Fruit fly (Drosophila melanogaster) whole organism, prepupa: ENCODE results near the gene CG3609.

Source experiments
- CG10631 ChIP-seq: fragments of 200-800 bp; sonication (Bioruptor generic); optimal IDR thresholded peaks from 2 replicates; lab custom pipeline; 2016; ENCODE audit warnings: missing biosample characterization, missing genetic modification characterization
- CG10669 ChIP-seq: fragments of 200-800 bp; sonication (Bioruptor generic); optimal IDR thresholded peaks from 3 replicates; lab custom pipeline; 2018; ENCODE audit warnings: missing biosample characterization, mild to moderate bottlenecking, missing genetic modification characterization, moderate library complexity
- CG11294 ChIP-seq: fragments of 200-800 bp; sonication (Bioruptor generic); IDR thresholded peaks from 2 replicates; pipeline ENCODE4 v1.3.6; 2022; ENCODE audit warnings: missing biosample characterization, missing genetic modification characterization
- CG11762 ChIP-seq: fragments of 200-800 bp; sonication (Bioruptor generic); optimal IDR thresholded peaks from 3 replicates; lab custom pipeline; 2016; ENCODE audit warnings: missing biosample characterization, missing genetic modification characterization; ENCODE audit not compliant: insufficient read depth
- CG11902 ChIP-seq: fragments of 200-800 bp; sonication (Bioruptor generic); optimal IDR thresholded peaks from 3 replicates; lab custom pipeline; 2016; ENCODE audit warnings: missing biosample characterization, missing genetic modification characterization
- CG15336 ChIP-seq: fragments of 200-800 bp; sonication (Bioruptor generic); IDR thresholded peaks from 2 replicates; pipeline ENCODE4 v1.3.6; 2022; ENCODE audit warnings: missing biosample characterization, missing genetic modification characterization
- CG1621 ChIP-seq: fragments of 200-800 bp; sonication (Bioruptor generic); optimal IDR thresholded peaks from 3 replicates; lab custom pipeline; 2018; ENCODE audit warnings: missing biosample characterization, mild to moderate bottlenecking, missing genetic modification characterization
- CG16779 ChIP-seq: fragments of 200-800 bp; sonication (Bioruptor generic); optimal IDR thresholded peaks from 3 replicates; lab custom pipeline; 2017; ENCODE audit warnings: missing biosample characterization, mild to moderate bottlenecking, missing genetic modification characterization
- CG3032 ChIP-seq: fragments of 200-800 bp; optimal IDR thresholded peaks from 2 replicates; lab custom pipeline; 2019; ENCODE audit warnings: missing biosample characterization, mild to moderate bottlenecking, missing genetic modification characterization, moderate library complexity
- CG32006 ChIP-seq: fragments of 200-800 bp; sonication (Bioruptor generic); optimal IDR thresholded peaks from 3 replicates; lab custom pipeline; 2017; ENCODE audit warnings: missing biosample characterization, mild to moderate bottlenecking, missing genetic modification characterization
- CG34406 ChIP-seq: fragments of 200-800 bp; sonication (Bioruptor generic); optimal IDR thresholded peaks from 3 replicates; lab custom pipeline; 2016; ENCODE audit warnings: missing biosample characterization, missing genetic modification characterization
- CG3919 ChIP-seq: fragments of 200-800 bp; sonication (Bioruptor generic); optimal IDR thresholded peaks from 3 replicates; lab custom pipeline; 2016; ENCODE audit warnings: missing biosample characterization, missing genetic modification characterization
- CG4318 ChIP-seq: fragments of 200-800 bp; sonication (Bioruptor generic); optimal IDR thresholded peaks from 3 replicates; lab custom pipeline; 2017; ENCODE audit warnings: missing biosample characterization, mild to moderate bottlenecking, missing genetic modification characterization
- CG6276 ChIP-seq: fragments of 200-800 bp; sonication (Bioruptor generic); optimal IDR thresholded peaks from 2 replicates; lab custom pipeline; 2017; ENCODE audit warnings: missing biosample characterization, mild to moderate bottlenecking, missing genetic modification characterization
- CG6792 ChIP-seq: fragments of 200-800 bp; sonication (Bioruptor generic); optimal IDR thresholded peaks from 3 replicates; lab custom pipeline; 2016; ENCODE audit warnings: missing biosample characterization, missing genetic modification characterization
- CG6808 ChIP-seq: fragments of 200-800 bp; sonication (Bioruptor generic); optimal IDR thresholded peaks from 3 replicates; lab custom pipeline; 2017; ENCODE audit warnings: missing biosample characterization, missing genetic modification characterization, mild to moderate bottlenecking, moderate library complexity, missing genetic modification reagents
- CG6854 ChIP-seq: fragments of 200-800 bp; sonication (Bioruptor generic); optimal IDR thresholded peaks from 2 replicates; lab custom pipeline; 2017; ENCODE audit warnings: missing biosample characterization, mild to moderate bottlenecking, missing genetic modification characterization
- CG7368 ChIP-seq: fragments of 200-800 bp; sonication (Bioruptor generic); optimal IDR thresholded peaks from 3 replicates; lab custom pipeline; 2016; ENCODE audit warnings: missing biosample characterization, missing genetic modification characterization
- CG8119 ChIP-seq: fragments of 200-800 bp; sonication (Bioruptor generic); IDR thresholded peaks from 3 replicates; pipeline ENCODE4 v1.3.6; 2022; ENCODE audit warnings: missing biosample characterization, missing genetic modification characterization
- CG9139 ChIP-seq: fragments of 200-800 bp; sonication (Bioruptor generic); optimal IDR thresholded peaks from 3 replicates; lab custom pipeline; 2017; ENCODE audit warnings: missing biosample characterization, mild to moderate bottlenecking, missing genetic modification characterization
- Eip75B ChIP-seq: fragments of 200-800 bp; sonication (Bioruptor generic); optimal IDR thresholded peaks from 3 replicates; lab custom pipeline; 2016; ENCODE audit warnings: missing biosample characterization, missing genetic modification characterization
- Eip93F ChIP-seq: fragments of 200-800 bp; sonication (Bioruptor generic); optimal IDR thresholded peaks from 2 replicates; lab custom pipeline; 2016; ENCODE audit warnings: missing biosample characterization, mild to moderate bottlenecking, missing genetic modification characterization
- Ets21C ChIP-seq: fragments of 200-800 bp; sonication (Bioruptor generic); optimal IDR thresholded peaks from 3 replicates; lab custom pipeline; 2016; ENCODE audit warnings: missing biosample characterization, missing genetic modification characterization
- Ets96B ChIP-seq: fragments of 200-800 bp; optimal IDR thresholded peaks from 2 replicates; lab custom pipeline; 2019; ENCODE audit warnings: missing biosample characterization, mild to moderate bottlenecking, missing genetic modification characterization, moderate library complexity
- Hr38 ChIP-seq: sonication (Bioruptor generic); optimal IDR thresholded peaks from 2 replicates; lab custom pipeline; 2016; ENCODE audit warnings: missing biosample characterization, missing genetic modification characterization
- Hr39 ChIP-seq: fragments of 200-800 bp; sonication (Bioruptor generic); optimal IDR thresholded peaks from 2 replicates; lab custom pipeline; 2016; ENCODE audit warnings: missing biosample characterization, missing genetic modification characterization
- Hr4 ChIP-seq: fragments of 200-800 bp; sonication (Bioruptor generic); optimal IDR thresholded peaks from 3 replicates; lab custom pipeline; 2016; ENCODE audit warnings: missing biosample characterization, missing genetic modification characterization
- Lpt ChIP-seq: fragments of 200-800 bp; sonication (Bioruptor generic); optimal IDR thresholded peaks from 3 replicates; lab custom pipeline; 2016; ENCODE audit warnings: missing biosample characterization, missing genetic modification characterization
- Met ChIP-seq: fragments of 200-800 bp; sonication (Bioruptor generic); optimal IDR thresholded peaks from 3 replicates; lab custom pipeline; 2016; ENCODE audit warnings: missing biosample characterization, missing genetic modification characterization
- OdsH ChIP-seq: fragments of 200-800 bp; sonication (Bioruptor generic); optimal IDR thresholded peaks from 3 replicates; lab custom pipeline; 2016; ENCODE audit warnings: missing biosample characterization, missing genetic modification characterization
- Smox ChIP-seq: fragments of 200-800 bp; sonication (Bioruptor generic); optimal IDR thresholded peaks from 3 replicates; lab custom pipeline; 2016; ENCODE audit warnings: missing biosample characterization, missing genetic modification characterization
- Sox14 ChIP-seq: fragments of 200-800 bp; sonication (Bioruptor generic); optimal IDR thresholded peaks from 3 replicates; lab custom pipeline; 2016; ENCODE audit warnings: missing biosample characterization, missing genetic modification characterization
- Sox15 ChIP-seq: fragments of 200-800 bp; sonication (Bioruptor generic); optimal IDR thresholded peaks from 3 replicates; lab custom pipeline; 2016; ENCODE audit warnings: missing biosample characterization, missing genetic modification characterization
- achi ChIP-seq: fragments of 200-800 bp; sonication (Bioruptor generic); optimal IDR thresholded peaks from 3 replicates; lab custom pipeline; 2016; ENCODE audit warnings: missing biosample characterization, missing genetic modification characterization
- acj6 ChIP-seq: fragments of 200-800 bp; sonication (Bioruptor generic); optimal IDR thresholded peaks from 3 replicates; lab custom pipeline; 2016; ENCODE audit warnings: missing biosample characterization, missing genetic modification characterization
- cyc ChIP-seq: fragments of 200-800 bp; sonication (Bioruptor generic); optimal IDR thresholded peaks from 3 replicates; lab custom pipeline; 2016; ENCODE audit warnings: missing biosample characterization, missing genetic modification characterization
- dsx ChIP-seq: fragments of 200-800 bp; optimal IDR thresholded peaks from 3 replicates; lab custom pipeline; 2019; ENCODE audit warnings: missing biosample characterization, mild to moderate bottlenecking, missing genetic modification characterization, moderate library complexity; ENCODE audit not compliant: poor library complexity, severe bottlenecking
- eg ChIP-seq: fragments of 200-800 bp; sonication (Bioruptor generic); IDR thresholded peaks from 3 replicates; pipeline ENCODE4 v1.3.6; 2022; ENCODE audit warnings: missing biosample characterization, missing genetic modification characterization
- esn ChIP-seq: fragments of 200-800 bp; sonication (Bioruptor generic); optimal IDR thresholded peaks from 2 replicates; lab custom pipeline; 2016; ENCODE audit warnings: missing biosample characterization, mild to moderate bottlenecking, missing genetic modification characterization, moderate library complexity
- fd85E ChIP-seq: fragments of 200-800 bp; sonication (Bioruptor generic); optimal IDR thresholded peaks from 3 replicates; lab custom pipeline; 2016; ENCODE audit warnings: missing biosample characterization, missing genetic modification characterization
- fkh ChIP-seq: fragments of 200-800 bp; sonication (Bioruptor generic); optimal IDR thresholded peaks from 3 replicates; lab custom pipeline; 2017; ENCODE audit warnings: missing biosample characterization, mild to moderate bottlenecking, missing genetic modification characterization, moderate library complexity
- pdm3 ChIP-seq: fragments of 200-800 bp; sonication (Bioruptor generic); optimal IDR thresholded peaks from 3 replicates; lab custom pipeline; 2016; ENCODE audit warnings: missing biosample characterization, missing genetic modification characterization
- ss ChIP-seq, 2 experiments: fragments of 200-800 bp; sonication (Bioruptor generic); optimal IDR thresholded peaks; 2 replicates in 1 of 2; 3 replicates in 1 of 2; lab custom pipeline; 2017 to 2018; ENCODE audit warnings: mild to moderate bottlenecking in 2 of 2, missing biosample characterization in 2 of 2, missing genetic modification characterization in 2 of 2, moderate library complexity in 1 of 2
- svp ChIP-seq: fragments of 200-800 bp; sonication (Bioruptor generic); peaks from one replicate; lab custom pipeline; 2016; ENCODE audit warnings: missing biosample characterization, missing genetic modification characterization
- topi ChIP-seq: fragments of 200-800 bp; sonication (Bioruptor generic); optimal IDR thresholded peaks from 3 replicates; lab custom pipeline; 2016; ENCODE audit warnings: missing biosample characterization, missing genetic modification characterization

CG3609 gene

dm6 chr2L:2380805-2381204 is 6.4 kb upstream of the CG3609 start, which contains the start of gene Eogt (continued):
- TF ChIP-seq CG4318 (peak; percentile 89), CG11902 (GFP tag; lab: Kevin White, UChicago) (peak; percentile 93), CG15336 (GFP tag; lab: Robert Waterston, UW) (peak; percentile 96), CG32006 (peak; percentile 95), CG10631 (GFP tag; lab: Kevin White, UChicago) (peak; percentile 95), CG8119 (peak; percentile 96), CG6808 (peak; percentile 88), Hr38 (GFP tag; lab: Kevin White, UChicago) (no peak), CG11294 (GFP tag; lab: Robert Waterston, UW) (peak; percentile 96), esn (GFP tag; lab: Kevin White, UChicago) (peak; percentile 93), CG6792 (GFP tag; lab: Kevin White, UChicago) (peak; percentile 93), Met (GFP tag; lab: Kevin White, UChicago) (peak; percentile 91), Hr39 (GFP tag; lab: Kevin White, UChicago) (peak; percentile 90)

dm6 chr2L:2376418-2376702 is 1.9 kb upstream of the CG3609 start:
- TF ChIP-seq CG16779 (tag; lab: Kevin White, UChicago), result no peak
- TF ChIP-seq CG1621 (tag; lab: Kevin White, UChicago), result no peak
- TF ChIP-seq CG8119, result 0 out of 3 replicates have a peak, but pooled peaks have one; percentile 24

- TF ChIP-seq fkh (peak; percentile 97), CG10669 (peak; percentile 46), topi (peak; percentile 76), CG11294 (GFP tag; lab: Robert Waterston, UW) (no peak), CG9139 (GFP tag; lab: Kevin White, UChicago) (peak; percentile 20), Hr39 (GFP tag; lab: Kevin White, UChicago) (peak; percentile 62), CG8119 (no peak; the same call in 2 of the 3 replicates), Sox15 (GFP tag; lab: Kevin White, UChicago) (no peak), CG3919 (GFP tag; lab: Kevin White, UChicago) (peak; percentile 100), Sox14 (peak; percentile 79), Lpt (GFP tag; lab: Kevin White, UChicago) (peak; percentile 22), Eip93F (GFP tag; lab: Kevin White, UChicago) (no peak), CG11762 (GFP tag; lab: Kevin White, UChicago) (no peak), ss (GFP tag; optimal IDR thresholded peaks at IDR 0.05; lab: Kevin White, UChicago) (peak; percentile 28 to 47), eg (GFP tag; lab: Robert Waterston, UW) (peak; percentile 80), CG6276 (GFP tag; lab: Kevin White, UChicago) (no peak), CG4318 (no peak), CG16779 (tag; lab: Kevin White, UChicago) (peak; percentile 50), pdm3 (GFP tag; lab: Kevin White, UChicago) (peak; percentile 64), Eip75B (peak; percentile 65), CG1621 (tag; lab: Kevin White, UChicago) (peak; percentile 46), CG32006 (peak; percentile 2), dsx (GFP tag; lab: Kevin White, UChicago) (peak; percentile 74), cyc (GFP tag; lab: Kevin White, UChicago) (peak; percentile 69), CG6792 (GFP tag; lab: Kevin White, UChicago) (peak; percentile 46), Smox (GFP tag; lab: Kevin White, UChicago) (peak; percentile 67), Hr4 (GFP tag; lab: Kevin White, UChicago) (peak; percentile 3), CG6854 (GFP tag; lab: Kevin White, UChicago) (peak; percentile 76), CG7368 (peak; percentile 17), OdsH (GFP tag; lab: Kevin White, UChicago) (peak; percentile 65), Ets96B (tag; lab: Kevin White, UChicago) (no peak), acj6 (GFP tag; lab: Kevin White, UChicago) (peak; percentile 70), CG34406 (GFP tag; lab: Kevin White, UChicago) (peak; percentile 70), achi (peak; percentile 100), CG3032 (peak; percentile 47), CG15336 (GFP tag; lab: Robert Waterston, UW) (peak; percentile 16; the same call in 1 of the 2 replicates), svp (GFP tag; lab: Kevin White, UChicago) (peak; percentile 80), fd85E (GFP tag; lab: Kevin White, UChicago) (peak; percentile 9), Ets21C (GFP tag; lab: Kevin White, UChicago) (peak; percentile 1), CG10631 (GFP tag; lab: Kevin White, UChicago) (peak; percentile 13)
Measured at dm6 chr2L:2375655-2376417, 1.4 kb upstream of the CG3609 start, which contains the start of gene Atxn7. TSS of gene Atxn7 (plus strand) at chr2L:2375841.
